Fruit fly (Drosophila melanogaster): ENCODE data around the gene Mpp6.

Mpp6 gene

dm6 chr2L:21158554-21158953 is 2.5 kb downstream of the Mpp6 start, which contains the start of the genes Coq3 and Pld3 (continued):
- TF ChIP-seq ci (GFP tag; IDR thresholded peaks at IDR 0.05): peak; percentile 87
- TF ChIP-seq ro (GFP tag; IDR thresholded peaks at IDR 0.05): no peak
- TF ChIP-seq ham (GFP tag; IDR thresholded peaks at IDR 0.05): no peak
- peak; percentile 32 for TF ChIP-seq pzg (GFP tag; optimal IDR thresholded peaks at IDR 0.05)
- TF ChIP-seq fu2 (GFP tag; optimal IDR thresholded peaks at IDR 0.05): peak; percentile 58
- peak; percentile 69 for TF ChIP-seq CG4820 (GFP tag; optimal IDR thresholded peaks at IDR 0.05)
- TF ChIP-seq CG11398 (GFP tag; optimal IDR thresholded peaks at IDR 0.05): no peak
- TF ChIP-seq ttk (GFP tag; IDR thresholded peaks at IDR 0.05): peak; percentile 61; the same call in 1 of the 2 replicates
- peak; percentile 90 for TF ChIP-seq Xrp1 (GFP tag; IDR thresholded peaks at IDR 0.05)
- TF ChIP-seq gcm2 (GFP tag; optimal IDR thresholded peaks at IDR 0.05): no peak
- peak; percentile 47 for TF ChIP-seq ac (GFP tag; optimal IDR thresholded peaks at IDR 0.05)
- TF ChIP-seq slp2 (GFP tag; optimal IDR thresholded peaks at IDR 0.05): peak; percentile 48
- TF ChIP-seq CG1792 (GFP tag; optimal IDR thresholded peaks at IDR 0.05): peak; percentile 43
- peak; percentile 30 for TF ChIP-seq wek (GFP tag; optimal IDR thresholded peaks at IDR 0.05)
- TF ChIP-seq Aef1 (GFP tag; IDR thresholded peaks at IDR 0.05): peak; percentile 74
- no peak for TF ChIP-seq sc (optimal IDR thresholded peaks at IDR 0.05)
- peak; percentile 67 for TF ChIP-seq sc (GFP tag; optimal IDR thresholded peaks at IDR 0.05)
- TF ChIP-seq CG6765 (GFP tag; optimal IDR thresholded peaks at IDR 0.05): peak; percentile 66
- TF ChIP-seq CG10959 (GFP tag; IDR thresholded peaks at IDR 0.05): peak; percentile 46
- TF ChIP-seq pita (GFP tag; optimal IDR thresholded peaks at IDR 0.05): no peak
- no peak; the same call in none of the 2 replicates for TF ChIP-seq Rx (GFP tag; IDR thresholded peaks at IDR 0.05)
- TF ChIP-seq Nf-YA (GFP tag; IDR thresholded peaks at IDR 0.05): peak; percentile 69
- peak; percentile 90 for TF ChIP-seq CG2678 (tag; optimal IDR thresholded peaks at IDR 0.05)
- TF ChIP-seq ems (GFP tag; optimal IDR thresholded peaks at IDR 0.05): peak; percentile 71
- peak; percentile 89 for TF ChIP-seq HmgZ (tag; optimal IDR thresholded peaks at IDR 0.05)
- TF ChIP-seq CG32772 (GFP tag; IDR thresholded peaks at IDR 0.05): peak; percentile 73
- peak; percentile 69 for TF ChIP-seq Sox100B (GFP tag; optimal IDR thresholded peaks at IDR 0.05)
- TF ChIP-seq CG2875 (GFP tag; optimal IDR thresholded peaks at IDR 0.05): peak; percentile 71
- TF ChIP-seq CG3163 (GFP tag; optimal IDR thresholded peaks at IDR 0.05): peak; percentile 7
- no peak for TF ChIP-seq CG10565 (GFP tag; optimal IDR thresholded peaks at IDR 0.05)
- TF ChIP-seq bab2 (GFP tag; optimal IDR thresholded peaks at IDR 0.05): peak; percentile 62
- no peak for TF ChIP-seq Doc3 (GFP tag; IDR thresholded peaks at IDR 0.05; ENCODE audit: partially characterized antibody)
- peak; percentile 69 for TF ChIP-seq Ada2b (GFP tag; IDR thresholded peaks at IDR 0.05)
- peak; percentile 69 to 82 for TF ChIP-seq Hr51 (GFP tag; optimal IDR thresholded peaks at IDR 0.05)
- TF ChIP-seq dpn (GFP tag; optimal IDR thresholded peaks at IDR 0.05): peak; percentile 73 to 83
- 0 out of 2 replicates have a peak, but pooled peaks have one; percentile 20 for TF ChIP-seq Oaz (GFP tag; IDR thresholded peaks at IDR 0.05)
- peak; percentile 77 for TF ChIP-seq Bteb2 (GFP tag; optimal IDR thresholded peaks at IDR 0.05)
- peak; percentile 72 for TF ChIP-seq CG8290 (GFP tag; optimal IDR thresholded peaks at IDR 0.05)
- TF ChIP-seq CG8290 (tag; optimal IDR thresholded peaks at IDR 0.05): peak in 1 of 2 experiments; percentile 90
- TF ChIP-seq Hmr (GFP tag; optimal IDR thresholded peaks at IDR 0.05): peak; percentile 89
- TF ChIP-seq Antp (GFP tag; optimal IDR thresholded peaks at IDR 0.05): peak; percentile 61
- TF ChIP-seq CG17361 (GFP tag; IDR thresholded peaks at IDR 0.05): peak; percentile 87
- no peak for TF ChIP-seq Scr (GFP tag; IDR thresholded peaks at IDR 0.05; ENCODE audit: partially characterized antibody)
- TF ChIP-seq CG7745 (tag; optimal IDR thresholded peaks at IDR 0.05): no peak
- TF ChIP-seq Awh (GFP tag; IDR thresholded peaks at IDR 0.05): peak; percentile 69
- peak; percentile 76 for TF ChIP-seq Oli (tag; optimal IDR thresholded peaks at IDR 0.05)
- TF ChIP-seq insv (GFP tag; optimal IDR thresholded peaks at IDR 0.05): peak in 1 of 2 experiments; percentile 28
- TF ChIP-seq schlank (tag; optimal IDR thresholded peaks at IDR 0.05): peak; percentile 70
- peak; percentile 31 for TF ChIP-seq CG17802 (tag; optimal IDR thresholded peaks at IDR 0.05)
- no peak for TF ChIP-seq tll (GFP tag; optimal IDR thresholded peaks at IDR 0.05)
- no peak for TF ChIP-seq hbn (GFP tag; IDR thresholded peaks at IDR 0.05; ENCODE audit: partially characterized antibody)
